Fruit fly (Drosophila melanogaster) whole organism: ENCODE measurements around the gene MED30.

Source experiments
- CG8478 ChIP-seq: fragments of >200 bp; optimal IDR thresholded peaks from 2 replicates; lab custom pipeline; 2018; ENCODE audit warnings: inconsistent platforms
- pan ChIP-seq: fragments of >200 bp; optimal IDR thresholded peaks from 2 replicates; lab custom pipeline; 2017

dm6 chr3L:623556-623955, 30.3 kb downstream of the MED30 start:
- TF ChIP-seq pan (lab: Kevin White, UChicago) (no peak), CG8478 (lab: Kevin White, UChicago) (no peak)
